Worm (Caenorhabditis elegans) whole organism, young adult: ENCODE results near the gene folr-1.

ENCODE experiments used
- bed-1 ChIP-seq: fragments of 200-800 bp; sonication (Bioruptor generic); IDR thresholded peaks from 2 replicates; pipeline ENCODE4 v1.3.6; 2022; ENCODE audit warnings: missing genetic modification reagents, missing genetic modification characterization, missing compliant biosample characterization
- ceh-40 ChIP-seq: fragments of 200-800 bp; sonication (Bioruptor generic); IDR thresholded peaks from 2 replicates; pipeline ENCODE4 v1.3.6; 2022; ENCODE audit warnings: missing genetic modification characterization, missing compliant biosample characterization
- lsy-27 ChIP-seq: sonication (generic microtip); optimal IDR thresholded peaks from 2 replicates; lab custom pipeline; 2017; ENCODE audit warnings: missing genetic modification characterization, mild to moderate bottlenecking, missing compliant biosample characterization, antibody characterized with exemption, missing genotype, borderline replicate concordance; ENCODE audit not compliant: insufficient read depth
- nhr-120 ChIP-seq: fragments of 200-800 bp; sonication (Bioruptor generic); IDR thresholded peaks from 2 replicates; pipeline ENCODE4 v1.3.6; 2022; ENCODE audit warnings: missing genetic modification characterization, missing compliant biosample characterization
- pbrm-1 ChIP-seq: fragments of 200-800 bp; sonication (Bioruptor generic); IDR thresholded peaks from 2 replicates; pipeline ENCODE4 v1.3.6; 2022; ENCODE audit warnings: missing genetic modification reagents, missing genetic modification characterization, missing compliant biosample characterization
- pha-4 ChIP-seq: fragments of 150-350 bp; sonication (generic microtip); optimal IDR thresholded peaks from 2 replicates; lab custom pipeline; 2014; ENCODE audit warnings: missing biosample characterization, missing genetic modification reagents, missing genetic modification characterization
- rcor-1 ChIP-seq: fragments of 200-800 bp; sonication (Bioruptor generic); IDR thresholded peaks from 2 replicates; pipeline ENCODE4 v1.3.6; 2022; ENCODE audit warnings: missing genetic modification reagents, missing genetic modification characterization, missing compliant biosample characterization
- tlf-1 ChIP-seq: fragments of 200-800 bp; sonication (Bioruptor generic); optimal IDR thresholded peaks from 2 replicates; lab custom pipeline; 2018; ENCODE audit warnings: mild to moderate bottlenecking, missing genetic modification characterization, missing compliant biosample characterization

ce11 chrX:9933291-9934008 lies 14.4 kb downstream of the folr-1 start:
- no peak for TF ChIP-seq pbrm-1 (GFP tag; lab: Robert Waterston, UW)
- no peak for TF ChIP-seq bed-1 (GFP tag; lab: Robert Waterston, UW)
- no peak for TF ChIP-seq tlf-1 (GFP tag; lab: Kevin White, UChicago)
- TF ChIP-seq pha-4 (tag; lab: Kevin White, UChicago), result no peak
- TF ChIP-seq ceh-40 (GFP tag; lab: Robert Waterston, UW), result no peak
- TF ChIP-seq lsy-27 (tag; lab: Kevin White, UChicago), result no peak
- TF ChIP-seq nhr-120 (GFP tag; lab: Robert Waterston, UW), result no peak
- TF ChIP-seq rcor-1 (GFP tag; lab: Robert Waterston, UW), result no peak
